Worm (Caenorhabditis elegans) whole organism, midembryonic: Measurements from ENCODE around the gene pcn-1.

Experiments used
- flt-1 ChIP-seq: fragments of 200-800 bp; sonication (Bioruptor generic); IDR thresholded peaks from 2 replicates; pipeline ENCODE4 v1.3.6; 2022; ENCODE audit warnings: missing genetic modification characterization, missing compliant biosample characterization
- ztf-29 ChIP-seq: fragments of 200-800 bp; sonication (Bioruptor generic); IDR thresholded peaks from 2 replicates; pipeline ENCODE4 v1.3.6; 2022; ENCODE audit warnings: missing genetic modification reagents, missing genetic modification characterization, missing compliant biosample characterization

ce11 chrIV:4039984-4040383 is 9.3 kb downstream of the pcn-1 start, which contains the start of gene F35F11.2:
- TF ChIP-seq flt-1 (GFP tag; lab: Robert Waterston, UW), result no peak
- no peak for TF ChIP-seq ztf-29 (GFP tag; lab: Robert Waterston, UW)
